Worm (Caenorhabditis elegans) whole organism, L1 larva: ENCODE results near the gene dro-1.

ENCODE experiments used
- lin-13 ChIP-seq: fragments of 150-350 bp; optimal IDR thresholded peaks from 2 replicates; lab custom pipeline; 2014; ENCODE audit warnings: missing biosample characterization, missing genetic modification reagents, missing genetic modification characterization
- lsy-2 ChIP-seq, 2 experiments: fragments of 150-350 bp; optimal IDR thresholded peaks; 2 replicates each; lab custom pipeline; 2014; ENCODE audit warnings: missing biosample characterization in 2 of 2, missing genetic modification characterization in 2 of 2
- snpc-4 ChIP-seq: fragments of 150-350 bp; optimal IDR thresholded peaks from 2 replicates; lab custom pipeline; 2014; ENCODE audit warnings: missing biosample characterization, missing genetic modification characterization
- unc-30 ChIP-seq: sonication (generic microtip); optimal IDR thresholded peaks from 2 replicates; lab custom pipeline; 2017; ENCODE audit warnings: missing biosample characterization, missing genetic modification characterization
- unc-62 ChIP-seq: fragments of 150-350 bp; optimal IDR thresholded peaks from 2 replicates; lab custom pipeline; 2014; ENCODE audit warnings: missing biosample characterization, missing genetic modification reagents, missing genetic modification characterization

DNA sequence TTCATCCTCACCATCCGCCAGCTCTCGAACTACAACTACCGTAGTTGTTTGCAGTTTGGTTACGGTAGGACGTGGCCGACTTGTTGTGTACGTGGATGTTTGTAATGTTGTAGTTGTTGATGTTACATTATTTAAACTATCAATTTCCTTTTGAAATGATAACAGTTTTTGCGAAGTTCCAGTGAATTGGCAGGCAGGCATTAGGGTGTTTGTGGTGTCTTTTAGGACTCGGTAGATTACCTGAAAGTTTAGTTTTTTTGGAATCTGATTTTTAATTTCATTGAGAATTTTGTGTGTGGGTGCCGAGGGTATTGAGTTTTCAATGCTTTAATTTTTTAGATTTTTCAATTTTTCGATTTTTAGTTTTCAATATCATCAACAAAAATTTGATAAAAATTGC is 19.9 kb upstream of the dro-1 start, which contains the start of gene F53A2.11:
- TF ChIP-seq unc-62 (no peak), lsy-2 (tag; optimal IDR thresholded peaks at IDR 0.05; lab: Kevin White, UChicago) (no peak), unc-30 (tag; lab: Kevin White, UChicago) (no peak), lin-13 (no peak), snpc-4 (tag; lab: Kevin White, UChicago) (no peak)
